Worm (Caenorhabditis elegans) whole organism, L4/young adult: Measurements from ENCODE around the gene nspc-10.

Experiments used
- W03F9.2 ChIP-seq: fragments of 150-350 bp; optimal IDR thresholded peaks from 2 replicates; lab custom pipeline; 2014; ENCODE audit warnings: missing biosample characterization, missing genetic modification characterization
- dao-5 ChIP-seq: sonication (generic microtip); optimal IDR thresholded peaks from 2 replicates; lab custom pipeline; 2016; ENCODE audit warnings: missing genotype, missing genetic modification characterization, moderate library complexity, missing compliant biosample characterization
- him-1 ChIP-seq: sonication (generic microtip); optimal IDR thresholded peaks from 2 replicates; lab custom pipeline; 2016; ENCODE audit warnings: missing genotype, missing genetic modification reagents, missing genetic modification characterization, missing compliant biosample characterization

DNA sequence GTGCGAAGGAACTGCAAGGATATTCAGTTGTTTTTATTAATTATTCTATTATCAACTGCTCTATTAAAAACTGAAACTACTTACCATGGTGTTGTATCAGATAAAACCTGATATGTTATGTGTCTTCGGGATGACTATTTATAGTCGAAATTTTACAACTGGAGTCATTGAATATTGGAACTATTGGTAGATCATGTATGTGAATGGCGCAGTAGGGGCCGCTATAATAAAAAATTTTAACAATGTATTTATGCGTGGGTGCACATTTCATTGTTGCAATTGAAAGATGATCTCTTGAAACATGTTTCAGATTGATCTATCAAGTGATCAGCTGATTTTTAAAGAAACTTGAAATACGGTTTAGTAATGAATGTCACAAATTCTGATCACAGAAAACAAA lies 15.5 kb downstream of the nspc-10 start, which contains the start of gene nspc-14:
- TF ChIP-seq W03F9.2 (tag; lab: Kevin White, UChicago) = no peak
- TF ChIP-seq dao-5 (tag; lab: Kevin White, UChicago) = no peak
- no peak for TF ChIP-seq him-1
